Worm (Caenorhabditis elegans) whole organism, early embryonic: Measurements from ENCODE around the gene F14H12.3.

Source experiments
- B0310.2 ChIP-seq: sonication (generic microtip); optimal IDR thresholded peaks from 2 replicates; lab custom pipeline; 2016; ENCODE audit warnings: mild to moderate bottlenecking, missing genetic modification characterization, missing compliant biosample characterization
- F13C5.2 ChIP-seq: sonication (generic microtip); optimal IDR thresholded peaks from 2 replicates; lab custom pipeline; 2017; ENCODE audit warnings: mild to moderate bottlenecking, missing genetic modification characterization, inconsistent platforms, missing compliant biosample characterization
- aly-1 ChIP-seq: sonication (generic microtip); optimal IDR thresholded peaks from 2 replicates; lab custom pipeline; 2016; ENCODE audit warnings: missing genetic modification characterization, missing compliant biosample characterization
- ama-1 ChIP-seq: fragments of 150-350 bp; optimal IDR thresholded peaks from 2 replicates; lab custom pipeline; 2014
- ceh-13 ChIP-seq: fragments of 200-800 bp; sonication (Bioruptor generic); optimal IDR thresholded peaks from 2 replicates; lab custom pipeline; 2018; ENCODE audit warnings: mild to moderate bottlenecking, missing genetic modification characterization, missing compliant biosample characterization
- ceh-36 ChIP-seq: sonication (generic microtip); optimal IDR thresholded peaks from 2 replicates; lab custom pipeline; 2016; ENCODE audit warnings: missing genetic modification characterization, inconsistent platforms, missing compliant biosample characterization
- ets-7 ChIP-seq: sonication (generic microtip); optimal IDR thresholded peaks from 2 replicates; lab custom pipeline; 2016; ENCODE audit warnings: missing genotype, missing genetic modification characterization, missing compliant biosample characterization
- flt-1 ChIP-seq: fragments of 200-800 bp; sonication (Bioruptor generic); IDR thresholded peaks from 2 replicates; pipeline ENCODE4 v1.3.6; 2022; ENCODE audit warnings: missing genetic modification characterization, missing compliant biosample characterization
- hmbx-1 ChIP-seq: sonication (generic microtip); optimal IDR thresholded peaks from 2 replicates; lab custom pipeline; 2016; ENCODE audit warnings: mild to moderate bottlenecking, missing genetic modification characterization, missing compliant biosample characterization
- hmg-4 ChIP-seq: fragments of 200-800 bp; sonication (Bioruptor generic); optimal IDR thresholded peaks from 2 replicates; lab custom pipeline; 2018; ENCODE audit warnings: mild to moderate bottlenecking, missing genetic modification characterization, missing compliant biosample characterization
- hnd-1 ChIP-seq: sonication (generic microtip); optimal IDR thresholded peaks from 2 replicates; lab custom pipeline; 2016; ENCODE audit warnings: missing genetic modification characterization, missing compliant biosample characterization
- pes-1 ChIP-seq: fragments of 200-800 bp; sonication (Bioruptor generic); IDR thresholded peaks from 2 replicates; pipeline ENCODE4 v1.3.6; 2022; ENCODE audit warnings: missing genetic modification reagents, missing genetic modification characterization, missing compliant biosample characterization
- scrt-1 ChIP-seq: fragments of 200-800 bp; sonication (Bioruptor generic); IDR thresholded peaks from 2 replicates; pipeline ENCODE4 v1.3.6; 2022; ENCODE audit warnings: missing genetic modification characterization, missing compliant biosample characterization
- sea-1 ChIP-seq: fragments of 200-800 bp; sonication (Bioruptor generic); conservative IDR thresholded peaks from 2 replicates; pipeline ENCODE4 v1.3.6; 2022; ENCODE audit warnings: missing genetic modification characterization, missing compliant biosample characterization
- tbx-11 ChIP-seq: fragments of 200-800 bp; sonication (Bioruptor generic); IDR thresholded peaks from 2 replicates; pipeline ENCODE4 v1.3.6; 2022; ENCODE audit warnings: missing genetic modification characterization, missing compliant biosample characterization
- tbx-37 ChIP-seq: fragments of 200-800 bp; sonication (Bioruptor generic); conservative IDR thresholded peaks from 2 replicates; pipeline ENCODE4 v1.3.6; 2022; ENCODE audit warnings: missing genetic modification reagents, missing genetic modification characterization, missing compliant biosample characterization
- tra-4 ChIP-seq: sonication (generic microtip); optimal IDR thresholded peaks from 2 replicates; lab custom pipeline; 2017; ENCODE audit warnings: missing genetic modification characterization, missing compliant biosample characterization

Gene F14H12.3

DNA sequence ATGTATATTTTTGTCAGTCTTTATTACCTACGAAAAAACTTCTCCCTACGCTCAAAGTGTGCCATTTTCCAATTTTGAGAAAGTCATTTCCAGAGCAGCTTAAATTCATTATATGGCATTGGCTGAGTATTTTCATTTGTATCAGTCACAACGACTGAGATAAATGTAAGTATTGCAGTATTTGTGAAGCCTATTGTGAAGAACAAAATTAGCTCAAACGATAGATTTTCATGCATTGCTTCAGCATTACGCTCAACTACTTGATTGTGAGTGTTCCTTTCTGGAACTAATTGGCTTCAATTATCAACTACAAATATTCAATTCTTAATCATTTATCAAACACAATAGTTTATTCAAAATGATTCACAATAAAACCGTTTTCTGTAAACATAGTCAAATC, 33.7 kb downstream of the F14H12.3 start, which contains the start of gene R160.12:
TSS of gene R160.12 (minus strand) at position 101 of the 400 bp plus-strand sequence.
- no peak for TF ChIP-seq hnd-1 (tag; lab: Kevin White, UChicago)
- no peak for TF ChIP-seq tra-4
- TF ChIP-seq ceh-13 (GFP tag; lab: Kevin White, UChicago), result no peak
- no peak for TF ChIP-seq ets-7 (tag; lab: Kevin White, UChicago)
- TF ChIP-seq sea-1 (GFP tag; lab: Robert Waterston, UW), result no peak
- TF ChIP-seq hmg-4 (GFP tag; lab: Kevin White, UChicago), result no peak
- TF ChIP-seq aly-1 (tag; lab: Kevin White, UChicago), result no peak
- TF ChIP-seq F13C5.2 (tag; lab: Kevin White, UChicago), result no peak
- no peak for TF ChIP-seq ama-1 (lab: Kevin White, UChicago)
- TF ChIP-seq pes-1, result no peak
- no peak for TF ChIP-seq tbx-37 (GFP tag; lab: Robert Waterston, UW)
- no peak for TF ChIP-seq ceh-36 (tag; lab: Kevin White, UChicago)

DNA sequence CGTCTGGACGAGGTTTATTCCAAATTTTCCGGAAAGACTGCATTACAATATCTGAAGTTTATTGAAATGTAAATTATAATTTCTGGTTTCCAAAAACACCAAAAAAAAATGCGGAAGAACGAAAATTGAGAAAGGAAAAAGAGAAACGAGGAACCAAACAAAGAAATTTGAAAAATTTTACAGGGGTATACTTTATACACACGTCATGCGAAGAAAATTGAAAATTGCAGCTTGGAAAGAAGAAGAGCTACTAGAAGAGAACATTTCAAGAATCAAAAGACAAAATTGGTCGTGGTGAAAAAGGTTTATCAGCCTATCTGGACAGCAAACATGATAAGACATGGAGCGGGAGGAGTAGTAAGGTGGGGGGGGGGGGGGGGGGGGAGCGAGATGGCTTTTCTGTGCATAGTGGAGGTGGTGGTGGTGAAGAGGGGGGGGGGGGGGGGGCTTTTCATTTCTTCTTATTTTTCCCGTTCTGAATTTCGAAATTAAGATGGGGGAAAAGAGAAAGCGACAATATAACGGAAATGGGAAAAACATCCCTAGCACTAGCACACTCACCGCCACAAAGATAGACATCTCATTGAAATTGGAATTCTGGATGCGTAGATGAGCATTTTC, 39.4 kb downstream of the F14H12.3 start, which contains the start of gene lst-2:
TSS of gene lst-2 (minus strand) at position 51 of the 621 bp plus-strand sequence.
- TF ChIP-seq ama-1 (lab: Kevin White, UChicago), result no peak
- no peak for TF ChIP-seq hnd-1 (tag; lab: Kevin White, UChicago)
- no peak for TF ChIP-seq scrt-1 (GFP tag; lab: Robert Waterston, UW)
- TF ChIP-seq pes-1, result no peak
- TF ChIP-seq F13C5.2 (tag; lab: Kevin White, UChicago), result no peak
- no peak for TF ChIP-seq ceh-13 (GFP tag; lab: Kevin White, UChicago)
- TF ChIP-seq B0310.2 (tag; lab: Kevin White, UChicago), result no peak
- no peak for TF ChIP-seq ceh-36 (tag; lab: Kevin White, UChicago)

DNA sequence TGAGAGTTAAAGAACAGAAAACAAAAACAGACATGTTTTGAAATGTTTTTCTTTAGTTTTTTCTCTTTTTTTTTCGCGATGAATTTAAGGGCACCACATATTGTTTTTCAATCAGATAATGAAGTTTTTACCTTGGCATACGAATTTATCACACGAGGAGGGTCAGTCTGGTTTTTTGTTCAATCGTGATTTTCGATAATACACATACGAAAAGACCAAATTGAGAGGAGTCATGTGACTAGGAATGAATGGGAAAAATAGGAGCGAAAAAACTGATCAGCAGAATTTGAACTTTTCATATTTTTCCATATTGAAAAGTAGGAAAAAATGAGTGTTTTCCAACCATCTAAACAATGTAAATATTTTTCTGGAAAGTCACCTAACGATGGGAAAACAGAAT, 42.5 kb downstream of the F14H12.3 start:
- TF ChIP-seq tbx-37 (GFP tag; lab: Robert Waterston, UW), result no peak
- TF ChIP-seq aly-1 (tag; lab: Kevin White, UChicago), result no peak
- TF ChIP-seq ets-7 (tag; lab: Kevin White, UChicago), result no peak
- TF ChIP-seq F13C5.2 (tag; lab: Kevin White, UChicago), result no peak
- TF ChIP-seq hmg-4 (GFP tag; lab: Kevin White, UChicago), result no peak
- TF ChIP-seq scrt-1 (GFP tag; lab: Robert Waterston, UW), result no peak
- no peak for TF ChIP-seq sea-1 (GFP tag; lab: Robert Waterston, UW)
- no peak for TF ChIP-seq hmbx-1 (tag; lab: Kevin White, UChicago)
- TF ChIP-seq tra-4, result no peak
- TF ChIP-seq B0310.2 (tag; lab: Kevin White, UChicago), result no peak
- no peak for TF ChIP-seq tbx-11
- TF ChIP-seq ama-1 (lab: Kevin White, UChicago), result no peak
- TF ChIP-seq pes-1, result no peak
- no peak for TF ChIP-seq flt-1 (GFP tag; lab: Robert Waterston, UW)
- TF ChIP-seq ceh-13 (GFP tag; lab: Kevin White, UChicago), result no peak

DNA sequence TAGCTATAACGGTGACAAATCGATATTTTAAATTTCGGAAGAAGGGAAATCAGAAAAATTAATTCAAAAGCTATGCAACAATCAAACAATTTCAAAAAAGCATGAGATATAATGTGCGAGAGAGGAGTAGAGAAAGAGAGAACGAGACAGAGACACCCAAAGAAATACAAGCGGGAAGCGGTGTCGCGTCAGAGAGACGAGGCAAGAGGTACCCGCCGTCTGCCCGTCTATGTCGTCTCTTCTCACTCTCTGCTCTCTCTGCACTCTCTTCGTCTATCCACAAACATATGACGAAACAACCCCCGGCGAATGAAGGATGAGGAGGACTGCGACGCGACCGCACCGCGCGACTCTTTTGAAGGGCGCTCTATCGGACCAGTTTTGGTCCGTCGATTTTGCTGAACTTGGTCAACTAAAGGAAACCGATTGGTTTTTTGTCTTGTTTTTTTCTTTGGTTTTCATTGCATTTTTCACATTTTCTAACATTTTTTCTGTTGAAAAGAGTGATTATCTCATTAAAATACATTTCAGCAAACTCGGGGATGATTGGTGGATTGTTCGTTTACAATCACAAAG, 44.9 kb downstream of the F14H12.3 start, which contains the start of gene dpy-23:
TSS of gene dpy-23 (plus strand) at position 526 of the 576 bp plus-strand sequence.
- peak; percentile 4 for TF ChIP-seq aly-1 (tag; lab: Kevin White, UChicago)
- peak; percentile 77 for TF ChIP-seq hmg-4 (GFP tag; lab: Kevin White, UChicago)
- TF ChIP-seq tbx-37 (GFP tag; lab: Robert Waterston, UW), result no peak
- TF ChIP-seq hnd-1 (tag; lab: Kevin White, UChicago), result no peak
- TF ChIP-seq hmbx-1 (tag; lab: Kevin White, UChicago), result no peak
- peak; percentile 55 for TF ChIP-seq F13C5.2 (tag; lab: Kevin White, UChicago)
- no peak for TF ChIP-seq B0310.2 (tag; lab: Kevin White, UChicago)
- no peak for TF ChIP-seq scrt-1 (GFP tag; lab: Robert Waterston, UW)
- TF ChIP-seq tra-4, result no peak
- TF ChIP-seq flt-1 (GFP tag; lab: Robert Waterston, UW), result no peak
- TF ChIP-seq ceh-13 (GFP tag; lab: Kevin White, UChicago), result no peak
- no peak for TF ChIP-seq ama-1 (lab: Kevin White, UChicago)

- TF ChIP-seq ama-1 (lab: Kevin White, UChicago), result no peak
- TF ChIP-seq tbx-11, result no peak
- no peak for TF ChIP-seq ceh-13 (GFP tag; lab: Kevin White, UChicago)
- no peak for TF ChIP-seq tbx-37 (GFP tag; lab: Robert Waterston, UW)
- TF ChIP-seq scrt-1 (GFP tag; lab: Robert Waterston, UW), result no peak
- no peak for TF ChIP-seq ets-7 (tag; lab: Kevin White, UChicago)
- no peak for TF ChIP-seq tra-4
- TF ChIP-seq pes-1, result no peak
- TF ChIP-seq hmg-4 (GFP tag; lab: Kevin White, UChicago), result no peak
- TF ChIP-seq sea-1 (GFP tag; lab: Robert Waterston, UW), result no peak
Observed at ce11 chrX:4391680-4392079, 47.7 kb downstream of the F14H12.3 start.
